Worm (Caenorhabditis elegans) whole organism, young adult: ENCODE results near the gene npr-35.
A peak's percentile ranks its signal among the peaks of the same experiment; 100 is the strongest.

ENCODE experiments used
- B0336.3 ChIP-seq: fragments of 200-800 bp; sonication (Bioruptor generic); IDR thresholded peaks from 2 replicates; pipeline ENCODE4 v1.3.6; 2022; ENCODE audit warnings: missing genetic modification characterization, missing compliant biosample characterization
- C06A6.2 ChIP-seq: fragments of 200-800 bp; sonication (Bioruptor generic); conservative IDR thresholded peaks from 2 replicates; pipeline ENCODE4 v1.3.6; 2022; ENCODE audit warnings: missing genetic modification characterization, missing compliant biosample characterization
- F23B12.7 ChIP-seq: sonication (generic microtip); optimal IDR thresholded peaks from 2 replicates; lab custom pipeline; 2017; ENCODE audit warnings: missing genetic modification characterization, mild to moderate bottlenecking, missing compliant biosample characterization, antibody characterized with exemption, moderate library complexity; ENCODE audit not compliant: insufficient read depth
- Y53G8AR.9 ChIP-seq: fragments of 200-800 bp; sonication (Bioruptor generic); conservative IDR thresholded peaks from 2 replicates; pipeline ENCODE4 v1.3.6; 2022; ENCODE audit warnings: missing genetic modification reagents, missing genetic modification characterization, missing compliant biosample characterization
- Y56A3A.18 ChIP-seq: fragments of 200-800 bp; sonication (Bioruptor generic); IDR thresholded peaks from 2 replicates; pipeline ENCODE4 v1.3.6; 2022; ENCODE audit warnings: missing genetic modification reagents, missing genetic modification characterization, missing compliant biosample characterization
- Y95B8A.8 ChIP-seq: fragments of 200-800 bp; sonication (Bioruptor generic); IDR thresholded peaks from 2 replicates; pipeline ENCODE4 v1.3.6; 2022; ENCODE audit warnings: missing genetic modification reagents, missing genetic modification characterization, missing compliant biosample characterization
- ZK185.1 ChIP-seq: sonication (generic microtip); optimal IDR thresholded peaks from 2 replicates; lab custom pipeline; 2016; ENCODE audit warnings: mild to moderate bottlenecking, missing genetic modification characterization, missing compliant biosample characterization; ENCODE audit not compliant: poor library complexity, severe bottlenecking
- akir-1 ChIP-seq: fragments of 200-800 bp; sonication (Bioruptor generic); optimal IDR thresholded peaks from 2 replicates; lab custom pipeline; 2018; ENCODE audit warnings: mild to moderate bottlenecking, missing genetic modification characterization, moderate library complexity, missing compliant biosample characterization
- aptf-2 ChIP-seq: fragments of 200-800 bp; sonication (Bioruptor generic); conservative IDR thresholded peaks from 2 replicates; pipeline ENCODE4 v1.3.6; 2022; ENCODE audit warnings: missing genetic modification reagents, missing genetic modification characterization, missing compliant biosample characterization
- aptf-3 ChIP-seq: fragments of 200-800 bp; sonication (Bioruptor generic); IDR thresholded peaks from 2 replicates; pipeline ENCODE4 v1.3.6; 2022; ENCODE audit warnings: missing genetic modification characterization, missing compliant biosample characterization
- athp-1 ChIP-seq: sonication (generic microtip); optimal IDR thresholded peaks from 2 replicates; lab custom pipeline; 2017; ENCODE audit warnings: mild to moderate bottlenecking, missing genetic modification characterization, missing compliant biosample characterization
- cebp-1 ChIP-seq, 2 experiments: fragments of 200-800 bp in 1 of 2; sonication (Bioruptor generic) in 1 of 2; sonication (generic microtip) in 1 of 2; IDR thresholded peaks in 1 of 2; optimal IDR thresholded peaks in 1 of 2; 2 replicates each; pipeline versions ENCODE4 v1.3.6 to Lab custom; 2017 to 2022; ENCODE audit warnings: missing compliant biosample characterization in 2 of 2, missing genetic modification characterization in 2 of 2, mild to moderate bottlenecking in 1 of 2, missing genetic modification reagents in 1 of 2, moderate library complexity in 1 of 2
- ceh-40 ChIP-seq: fragments of 200-800 bp; sonication (Bioruptor generic); IDR thresholded peaks from 2 replicates; pipeline ENCODE4 v1.3.6; 2022; ENCODE audit warnings: missing genetic modification characterization, missing compliant biosample characterization
- ceh-79 ChIP-seq: sonication (generic microtip); optimal IDR thresholded peaks from 2 replicates; lab custom pipeline; 2017; ENCODE audit warnings: mild to moderate bottlenecking, missing genetic modification characterization, missing compliant biosample characterization
- dpff-1 ChIP-seq: sonication (generic microtip); optimal IDR thresholded peaks from 2 replicates; lab custom pipeline; 2017; ENCODE audit warnings: mild to moderate bottlenecking, missing genetic modification characterization, missing compliant biosample characterization
- ekl-4 ChIP-seq: fragments of 200-800 bp; sonication (Bioruptor generic); IDR thresholded peaks from 2 replicates; pipeline ENCODE4 v1.3.6; 2022; ENCODE audit warnings: missing genetic modification reagents, missing genetic modification characterization, missing compliant biosample characterization
- him-1 ChIP-seq: sonication (generic microtip); optimal IDR thresholded peaks from 2 replicates; lab custom pipeline; 2016; ENCODE audit warnings: missing genotype, missing genetic modification reagents, missing genetic modification characterization, missing compliant biosample characterization
- hlh-12 ChIP-seq: sonication (generic microtip); optimal IDR thresholded peaks from 2 replicates; lab custom pipeline; 2016; ENCODE audit warnings: missing genetic modification characterization, missing compliant biosample characterization
- hmg-1.2 ChIP-seq: fragments of 200-800 bp; sonication (Bioruptor generic); IDR thresholded peaks from 2 replicates; pipeline ENCODE4 v1.3.6; 2022; ENCODE audit warnings: missing genetic modification reagents, missing genetic modification characterization, missing compliant biosample characterization
- let-526 ChIP-seq: fragments of 200-800 bp; sonication (Bioruptor generic); IDR thresholded peaks from 2 replicates; pipeline ENCODE4 v1.3.6; 2022; ENCODE audit warnings: missing genetic modification reagents, missing genetic modification characterization, missing compliant biosample characterization
- madf-8 ChIP-seq: fragments of 200-800 bp; sonication (Bioruptor generic); conservative IDR thresholded peaks from 2 replicates; pipeline ENCODE4 v1.3.6; 2022; ENCODE audit warnings: missing genetic modification reagents, missing genetic modification characterization, missing compliant biosample characterization
- mcd-1 ChIP-seq: fragments of 200-800 bp; sonication (Bioruptor generic); IDR thresholded peaks from 2 replicates; pipeline ENCODE4 v1.3.6; 2022; ENCODE audit warnings: missing genetic modification reagents, missing genetic modification characterization, missing compliant biosample characterization
- mel-28 ChIP-seq: sonication (generic microtip); optimal IDR thresholded peaks from 2 replicates; lab custom pipeline; 2016; ENCODE audit warnings: borderline replicate concordance, mild to moderate bottlenecking, missing genetic modification characterization, missing compliant biosample characterization
- mxl-1 ChIP-seq: sonication (generic microtip); optimal IDR thresholded peaks from 2 replicates; lab custom pipeline; 2016; ENCODE audit warnings: missing genetic modification characterization, missing compliant biosample characterization
- nfya-1 ChIP-seq: sonication (generic microtip); optimal IDR thresholded peaks from 2 replicates; lab custom pipeline; 2017; ENCODE audit warnings: antibody characterized with exemption, missing compliant biosample characterization, missing genetic modification characterization, borderline replicate concordance; ENCODE audit not compliant: insufficient read depth
- nhr-120 ChIP-seq: fragments of 200-800 bp; sonication (Bioruptor generic); IDR thresholded peaks from 2 replicates; pipeline ENCODE4 v1.3.6; 2022; ENCODE audit warnings: missing genetic modification characterization, missing compliant biosample characterization
- nhr-179 ChIP-seq: sonication (generic microtip); optimal IDR thresholded peaks from 2 replicates; lab custom pipeline; 2016; ENCODE audit warnings: mild to moderate bottlenecking, missing genetic modification characterization, missing compliant biosample characterization
- nhr-80 ChIP-seq: sonication (generic microtip); optimal IDR thresholded peaks from 2 replicates; lab custom pipeline; 2016; ENCODE audit warnings: missing genetic modification characterization, missing compliant biosample characterization
- pha-4 ChIP-seq: fragments of 150-350 bp; sonication (generic microtip); optimal IDR thresholded peaks from 2 replicates; lab custom pipeline; 2014; ENCODE audit warnings: missing biosample characterization, missing genetic modification reagents, missing genetic modification characterization
- repo-1 ChIP-seq: sonication (generic microtip); optimal IDR thresholded peaks from 2 replicates; lab custom pipeline; 2017; ENCODE audit warnings: mild to moderate bottlenecking, missing genetic modification characterization, missing compliant biosample characterization
- sea-2 ChIP-seq: fragments of 200-800 bp; sonication (Bioruptor generic); IDR thresholded peaks from 2 replicates; pipeline ENCODE4 v1.3.6; 2022; ENCODE audit warnings: missing genetic modification characterization, missing compliant biosample characterization
- snpc-1.1 ChIP-seq: sonication (generic microtip); optimal IDR thresholded peaks from 2 replicates; lab custom pipeline; 2017; ENCODE audit warnings: missing genetic modification characterization, mild to moderate bottlenecking, missing compliant biosample characterization, antibody characterized with exemption, moderate library complexity, missing genotype, missing genetic modification reagents; ENCODE audit not compliant: insufficient read depth
- tbx-9 ChIP-seq: sonication (generic microtip); optimal IDR thresholded peaks from 2 replicates; lab custom pipeline; 2016; ENCODE audit warnings: borderline replicate concordance, missing genetic modification characterization, inconsistent platforms, missing compliant biosample characterization
- unc-130 ChIP-seq: sonication (generic microtip); optimal IDR thresholded peaks from 2 replicates; lab custom pipeline; 2016; ENCODE audit warnings: missing genetic modification reagents, missing genetic modification characterization, missing compliant biosample characterization
- unc-62 ChIP-seq: fragments of 150-350 bp; optimal IDR thresholded peaks from 2 replicates; lab custom pipeline; 2014; ENCODE audit warnings: missing biosample characterization, missing genetic modification reagents, missing genetic modification characterization
- ztf-18 ChIP-seq: sonication (generic microtip); optimal IDR thresholded peaks from 2 replicates; lab custom pipeline; 2016; ENCODE audit warnings: missing genotype, mild to moderate bottlenecking, missing genetic modification characterization, missing compliant biosample characterization
- ztf-6 ChIP-seq: fragments of 200-800 bp; sonication (Bioruptor generic); IDR thresholded peaks from 2 replicates; pipeline ENCODE4 v1.3.6; 2022; ENCODE audit warnings: missing genetic modification reagents, missing genetic modification characterization, missing compliant biosample characterization

npr-35 gene

DNA sequence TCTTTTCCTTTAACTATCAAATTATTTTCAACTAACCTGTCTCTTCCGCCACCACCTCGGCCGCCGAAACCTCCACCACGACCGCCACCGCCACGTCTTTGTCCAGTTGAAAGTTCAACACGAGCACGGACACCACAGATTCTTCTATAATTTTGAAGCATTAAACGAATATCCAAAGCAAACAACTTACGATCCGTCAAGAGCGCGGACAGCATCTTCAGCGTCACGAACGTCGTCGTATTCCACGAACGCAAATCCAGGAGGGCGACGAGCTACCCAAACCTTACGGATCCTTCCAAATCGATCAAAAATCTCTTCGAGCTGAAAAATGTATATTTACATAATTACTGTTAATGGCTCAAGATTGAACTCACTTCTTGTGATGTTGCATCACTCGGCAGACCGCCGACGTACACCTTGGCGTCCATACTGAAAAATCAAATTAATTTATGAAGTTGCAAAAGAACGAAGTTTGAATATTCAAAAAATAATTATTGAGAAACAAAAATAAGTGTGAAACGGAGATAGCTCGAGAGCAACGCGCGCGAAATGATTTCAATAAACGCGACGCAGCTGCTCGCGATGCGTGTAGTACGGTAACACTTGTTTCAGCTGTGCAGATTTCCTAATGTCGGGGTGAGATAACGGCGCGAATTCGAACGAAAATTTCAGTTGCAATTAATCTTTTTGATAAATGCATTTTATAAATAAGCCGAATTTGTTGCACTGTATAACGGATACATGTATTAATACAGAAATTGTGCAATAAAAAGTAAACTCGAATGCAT is 47.4 kb downstream of the npr-35 start, which contains the start of gene rsp-6 (continued):
- TF ChIP-seq mxl-1 (tag; lab: Kevin White, UChicago) (no peak), let-526 (0 out of 2 replicates have a peak, but pooled peaks have one; percentile 70), C06A6.2 (GFP tag; lab: Robert Waterston, UW) (no peak), ztf-18 (tag; lab: Kevin White, UChicago) (peak; percentile 27), him-1 (tag; lab: Kevin White, UChicago) (peak; percentile 43), tbx-9 (tag; lab: Kevin White, UChicago) (no peak), nhr-179 (no peak), athp-1 (tag; lab: Kevin White, UChicago) (no peak), aptf-3 (no peak), ceh-79 (tag; lab: Kevin White, UChicago) (no peak), dpff-1 (tag; lab: Kevin White, UChicago) (no peak), unc-130 (GFP tag; lab: Kevin White, UChicago) (peak; percentile 66), ceh-40 (no peak), mcd-1 (GFP tag; lab: Robert Waterston, UW) (peak; percentile 83), hmg-1.2 (GFP tag; lab: Robert Waterston, UW) (peak; percentile 58; the same call in 1 of the 2 replicates), Y95B8A.8 (GFP tag; lab: Robert Waterston, UW) (no peak), B0336.3 (GFP tag; lab: Robert Waterston, UW) (peak; percentile 66), repo-1 (tag; lab: Kevin White, UChicago) (no peak), ztf-6 (GFP tag; lab: Robert Waterston, UW) (no peak), hlh-12 (tag; lab: Kevin White, UChicago) (no peak), nfya-1 (tag; lab: Kevin White, UChicago) (no peak), madf-8 (GFP tag; lab: Robert Waterston, UW) (peak; percentile 81), ekl-4 (peak; percentile 85), pha-4 (peak; percentile 13), nhr-120 (GFP tag; lab: Robert Waterston, UW) (0 out of 2 replicates have a peak, but pooled peaks have one; percentile 43), sea-2 (GFP tag; lab: Robert Waterston, UW) (no peak), Y56A3A.18 (no peak), snpc-1.1 (tag; lab: Kevin White, UChicago) (peak; percentile 43), akir-1 (no peak), aptf-2 (GFP tag; lab: Robert Waterston, UW) (peak; percentile 29; the same call in 1 of the 2 replicates), unc-62 (no peak), mel-28 (tag; lab: Kevin White, UChicago) (no peak), F23B12.7 (tag; lab: Kevin White, UChicago) (peak; percentile 81)
- TF ChIP-seq, all 124 proteins: peak for 57

DNA sequence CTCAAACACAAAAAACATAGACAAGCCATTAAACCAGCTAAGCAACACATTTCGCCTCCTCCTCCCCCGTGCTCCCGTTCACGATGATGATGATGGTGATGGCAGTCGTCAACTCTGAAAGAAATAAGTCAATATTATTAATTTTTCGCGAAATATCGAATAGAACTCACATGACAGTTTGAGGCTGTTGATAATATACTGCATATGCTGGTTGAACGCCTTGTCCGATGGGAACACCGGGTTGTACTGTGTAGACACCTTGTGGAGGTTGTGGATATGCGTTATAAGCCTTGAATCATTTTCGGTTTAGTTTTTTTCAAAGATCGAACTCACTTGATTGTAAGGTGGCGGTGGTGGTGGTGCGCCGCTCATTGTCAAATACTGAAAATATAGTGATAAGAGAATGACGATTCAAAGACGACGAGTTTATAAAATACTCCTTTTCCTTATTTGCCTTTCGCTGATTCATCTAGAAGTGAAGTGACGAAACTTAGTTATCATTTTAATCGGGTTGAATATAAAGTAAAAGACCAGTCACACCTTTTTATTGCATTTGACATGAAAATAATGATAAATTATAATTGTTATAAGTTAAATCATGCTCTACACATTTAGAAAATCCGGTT is 48.3 kb downstream of the npr-35 start, which contains the start of gene C33H5.13:
Gene C33H5.13 (minus strand): TSS at position 443 of the 626 bp plus-strand sequence.
- TF ChIP-seq nhr-80 (tag; lab: Kevin White, UChicago) (peak; percentile 66), ztf-18 (tag; lab: Kevin White, UChicago) (no peak), cebp-1 (GFP tag; IDR thresholded peaks at IDR 0.05; lab: Robert Waterston, UW) (no peak), cebp-1 (tag; optimal IDR thresholded peaks at IDR 0.05; lab: Kevin White, UChicago) (peak; percentile 28), ZK185.1 (tag; lab: Kevin White, UChicago) (peak; percentile 12), Y53G8AR.9 (GFP tag; lab: Robert Waterston, UW) (0 out of 2 replicates have a peak, but pooled peaks have one; percentile 60)
